Worm (Caenorhabditis elegans) whole organism, L4 larva: Measurements from ENCODE around the gene xpf-1.

Source experiments
- F26F4.8 ChIP-seq: fragments of 200-800 bp; sonication (Bioruptor generic); conservative IDR thresholded peaks from 2 replicates; pipeline ENCODE4 v1.3.6; 2022; ENCODE audit warnings: missing genetic modification characterization, missing compliant biosample characterization
- T20F7.1 ChIP-seq: fragments of 200-800 bp; sonication (Bioruptor generic); optimal IDR thresholded peaks from 2 replicates; lab custom pipeline; 2018; ENCODE audit warnings: mild to moderate bottlenecking, missing genetic modification characterization, missing compliant biosample characterization
- Y48G9A.11 ChIP-seq: fragments of 200-800 bp; sonication (Bioruptor generic); IDR thresholded peaks from 2 replicates; pipeline ENCODE4 v1.3.6; 2022; ENCODE audit warnings: missing genetic modification reagents, missing genetic modification characterization, missing compliant biosample characterization
- Y75B8A.6 ChIP-seq: fragments of 200-800 bp; sonication (Bioruptor generic); IDR thresholded peaks from 2 replicates; pipeline ENCODE4 v1.3.6; 2022; ENCODE audit warnings: missing genetic modification reagents, missing genetic modification characterization, missing compliant biosample characterization
- aha-1 ChIP-seq: fragments of 150-350 bp; peaks from one replicate; lab custom pipeline; 2014; ENCODE audit warnings: missing biosample characterization, missing genetic modification characterization
- ama-1 ChIP-seq: fragments of 150-350 bp; optimal IDR thresholded peaks from 2 replicates; lab custom pipeline; 2014; ENCODE audit warnings: inconsistent platforms, mixed read lengths
- ceh-82 ChIP-seq: sonication (generic microtip); optimal IDR thresholded peaks from 2 replicates; lab custom pipeline; 2017; ENCODE audit warnings: missing biosample characterization, missing genetic modification characterization
- ctbp-1 ChIP-seq: fragments of 200-800 bp; sonication (Bioruptor generic); IDR thresholded peaks from 2 replicates; pipeline ENCODE4 v1.3.6; 2022; ENCODE audit warnings: missing genetic modification reagents, missing genetic modification characterization, missing compliant biosample characterization
- daf-12 ChIP-seq: fragments of 150-350 bp; optimal IDR thresholded peaks from 2 replicates; lab custom pipeline; 2014; ENCODE audit warnings: missing biosample characterization, missing genetic modification reagents, missing genetic modification characterization
- dmd-6 ChIP-seq: fragments of 200-800 bp; sonication (Bioruptor generic); IDR thresholded peaks from 2 replicates; pipeline ENCODE4 v1.3.6; 2022; ENCODE audit warnings: missing genetic modification reagents, missing genetic modification characterization, missing compliant biosample characterization
- dpl-1 ChIP-seq: fragments of 150-350 bp; optimal IDR thresholded peaks from 2 replicates; lab custom pipeline; 2014; ENCODE audit warnings: missing biosample characterization, missing genetic modification reagents, missing genetic modification characterization
- dve-1 ChIP-seq: sonication (generic microtip); optimal IDR thresholded peaks from 2 replicates; lab custom pipeline; 2017; ENCODE audit warnings: antibody characterized with exemption, mild to moderate bottlenecking, missing genetic modification characterization, missing compliant biosample characterization; ENCODE audit not compliant: insufficient read depth
- egl-43 ChIP-seq: fragments of 200-800 bp; sonication (Bioruptor generic); IDR thresholded peaks from 2 replicates; pipeline ENCODE4 v1.3.6; 2022; ENCODE audit warnings: missing genetic modification reagents, missing genetic modification characterization, missing compliant biosample characterization
- fkh-10 ChIP-seq: fragments of 150-350 bp; optimal IDR thresholded peaks from 2 replicates; lab custom pipeline; 2014; ENCODE audit warnings: missing biosample characterization, missing genetic modification reagents, missing genetic modification characterization
- fos-1 ChIP-seq: fragments of 150-350 bp; optimal IDR thresholded peaks from 2 replicates; lab custom pipeline; 2014; ENCODE audit warnings: missing biosample characterization, missing genetic modification characterization
- gei-8 ChIP-seq: fragments of 200-800 bp; sonication (Bioruptor generic); optimal IDR thresholded peaks from 2 replicates; lab custom pipeline; 2018; ENCODE audit warnings: mild to moderate bottlenecking, missing genetic modification characterization, missing compliant biosample characterization
- hif-1 ChIP-seq, 2 experiments: sonication (generic microtip); optimal IDR thresholded peaks; 2 replicates each; lab custom pipeline; 2016 to 2017; ENCODE audit warnings: missing compliant biosample characterization in 2 of 2, missing genetic modification characterization in 2 of 2, missing genetic modification reagents in 2 of 2, missing genotype in 2 of 2, mild to moderate bottlenecking in 1 of 2
- hlh-11 ChIP-seq: fragments of 200-800 bp; sonication (Bioruptor generic); optimal IDR thresholded peaks from 2 replicates; lab custom pipeline; 2018; ENCODE audit warnings: mild to moderate bottlenecking, missing genetic modification characterization, missing compliant biosample characterization
- hlh-30 ChIP-seq: sonication (generic microtip); optimal IDR thresholded peaks from 2 replicates; lab custom pipeline; 2017; ENCODE audit warnings: antibody characterized with exemption, mild to moderate bottlenecking, missing genetic modification characterization, missing compliant biosample characterization; ENCODE audit not compliant: insufficient read depth
- hmg-1.1 ChIP-seq: fragments of 200-800 bp; sonication (Bioruptor generic); IDR thresholded peaks from 2 replicates; pipeline ENCODE4 v1.3.6; 2022; ENCODE audit warnings: missing genetic modification reagents, missing genetic modification characterization, missing compliant biosample characterization
- lin-38 ChIP-seq: fragments of 200-800 bp; sonication (Bioruptor generic); IDR thresholded peaks from 2 replicates; pipeline ENCODE4 v1.3.6; 2022; ENCODE audit warnings: missing genetic modification reagents, missing genetic modification characterization, missing compliant biosample characterization
- lsy-2 ChIP-seq, 2 experiments: fragments of 150-350 bp in 1 of 2; sonication (generic microtip) in 1 of 2; optimal IDR thresholded peaks; 2 replicates each; lab custom pipeline; 2014 to 2017; ENCODE audit warnings: missing biosample characterization in 2 of 2, missing genetic modification characterization in 2 of 2
- madf-5 ChIP-seq, 2 experiments: fragments of 200-800 bp; sonication (Bioruptor generic); IDR thresholded peaks; 2 replicates each; pipeline ENCODE4 v1.3.6; 2022; ENCODE audit warnings: missing compliant biosample characterization in 2 of 2, missing genetic modification characterization in 2 of 2
- madf-9 ChIP-seq: fragments of 200-800 bp; sonication (Bioruptor generic); conservative IDR thresholded peaks from 2 replicates; pipeline ENCODE4 v1.3.6; 2022; ENCODE audit warnings: missing genetic modification reagents, missing genetic modification characterization, missing compliant biosample characterization
- mdt-29 ChIP-seq: fragments of 200-800 bp; sonication (Bioruptor generic); IDR thresholded peaks from 2 replicates; pipeline ENCODE4 v1.3.6; 2022; ENCODE audit warnings: missing genetic modification reagents, missing genetic modification characterization, missing compliant biosample characterization
- mep-1 ChIP-seq: fragments of 150-350 bp; sonication (generic microtip); optimal IDR thresholded peaks from 3 replicates; lab custom pipeline; 2014; ENCODE audit warnings: missing biosample characterization, missing genetic modification characterization
- mes-2 ChIP-seq: sonication (generic microtip); optimal IDR thresholded peaks from 2 replicates; lab custom pipeline; 2016; ENCODE audit warnings: missing genotype, mild to moderate bottlenecking, missing genetic modification characterization, missing compliant biosample characterization; ENCODE audit not compliant: poor library complexity, severe bottlenecking
- mxl-2 ChIP-seq: fragments of 200-800 bp; sonication (Bioruptor generic); conservative IDR thresholded peaks from 2 replicates; pipeline ENCODE4 v1.3.6; 2022; ENCODE audit warnings: missing genetic modification reagents, missing genetic modification characterization, missing compliant biosample characterization
- nhr-102 ChIP-seq: sonication (generic microtip); optimal IDR thresholded peaks from 2 replicates; lab custom pipeline; 2016; ENCODE audit warnings: mild to moderate bottlenecking, missing genetic modification characterization, moderate library complexity, missing compliant biosample characterization
- nhr-11 ChIP-seq: fragments of 150-350 bp; optimal IDR thresholded peaks from 2 replicates; lab custom pipeline; 2014; ENCODE audit warnings: missing biosample characterization, missing genetic modification characterization
- nhr-25 ChIP-seq: sonication (generic microtip); optimal IDR thresholded peaks from 2 replicates; lab custom pipeline; 2017; ENCODE audit warnings: missing genetic modification characterization, mild to moderate bottlenecking, missing compliant biosample characterization, antibody characterized with exemption, moderate library complexity, borderline replicate concordance; ENCODE audit not compliant: insufficient read depth
- nhr-28 ChIP-seq: fragments of 150-350 bp; optimal IDR thresholded peaks from 2 replicates; lab custom pipeline; 2014; ENCODE audit warnings: missing biosample characterization, missing genetic modification characterization
- nhr-41 ChIP-seq: fragments of 200-800 bp; sonication (Bioruptor generic); IDR thresholded peaks from 2 replicates; pipeline ENCODE4 v1.3.6; 2022; ENCODE audit warnings: missing genetic modification reagents, missing genetic modification characterization, missing compliant biosample characterization
- nhr-42 ChIP-seq: fragments of 200-800 bp; sonication (Bioruptor generic); IDR thresholded peaks from 2 replicates; pipeline ENCODE4 v1.3.6; 2022; ENCODE audit warnings: missing genetic modification characterization, missing compliant biosample characterization
- nhr-76 ChIP-seq: fragments of 150-350 bp; optimal IDR thresholded peaks from 2 replicates; lab custom pipeline; 2014; ENCODE audit warnings: missing biosample characterization, missing genetic modification characterization
- nhr-77 ChIP-seq: fragments of 150-350 bp; optimal IDR thresholded peaks from 2 replicates; lab custom pipeline; 2014; ENCODE audit warnings: missing biosample characterization, missing genetic modification characterization
- pha-4 ChIP-seq, 2 experiments: fragments of 150-350 bp in 1 of 2; fragments of 200-800 bp in 1 of 2; sonication (Bioruptor generic) in 1 of 2; IDR thresholded peaks in 1 of 2; optimal IDR thresholded peaks in 1 of 2; 2 replicates each; pipeline versions ENCODE4 v1.3.6 to Lab custom; 2014 to 2022; ENCODE audit warnings: missing genetic modification characterization in 2 of 2, missing genetic modification reagents in 2 of 2, missing biosample characterization in 1 of 2, missing compliant biosample characterization in 1 of 2
- php-3 ChIP-seq: fragments of 200-800 bp; sonication (Bioruptor generic); IDR thresholded peaks from 2 replicates; pipeline ENCODE4 v1.3.6; 2022; ENCODE audit warnings: missing genetic modification reagents, missing genetic modification characterization, missing compliant biosample characterization
- rbr-2 ChIP-seq: sonication (generic microtip); optimal IDR thresholded peaks from 2 replicates; lab custom pipeline; 2016; ENCODE audit warnings: missing genotype, missing genetic modification characterization, missing compliant biosample characterization
- set-16 ChIP-seq: fragments of 200-800 bp; sonication (Bioruptor generic); IDR thresholded peaks from 2 replicates; pipeline ENCODE4 v1.3.6; 2022; ENCODE audit warnings: missing genetic modification reagents, missing genetic modification characterization, missing compliant biosample characterization
- tra-1 ChIP-seq: fragments of 200-800 bp; sonication (Bioruptor generic); IDR thresholded peaks from 2 replicates; pipeline ENCODE4 v1.3.6; 2022; ENCODE audit warnings: missing genetic modification reagents, missing genetic modification characterization, missing compliant biosample characterization
- unc-130 ChIP-seq: sonication (generic microtip); optimal IDR thresholded peaks from 2 replicates; lab custom pipeline; 2016; ENCODE audit warnings: missing genetic modification reagents, missing genetic modification characterization, missing compliant biosample characterization
- zfp-3 ChIP-seq: fragments of 200-800 bp; sonication (Bioruptor generic); conservative IDR thresholded peaks from 2 replicates; pipeline ENCODE4 v1.3.6; 2022; ENCODE audit warnings: missing genetic modification reagents, missing genetic modification characterization, missing compliant biosample characterization

xpf-1 gene

ce11 chrII:11726470-11727106, 30.6 kb downstream of the xpf-1 start, which contains the start of gene F13D12.5:
Gene F13D12.5, plus strand, starts transcription at chrII:11726814.
- TF ChIP-seq lin-38 (GFP tag; lab: Robert Waterston, UW) (peak; percentile 40; the same call in 1 of the 2 replicates), nhr-42 (GFP tag; lab: Robert Waterston, UW) (no peak), zfp-3 (GFP tag; lab: Robert Waterston, UW) (0 out of 2 replicates have a peak, but pooled peaks have one; percentile 40), set-16 (GFP tag; lab: Robert Waterston, UW) (peak; percentile 93), rbr-2 (tag; lab: Kevin White, UChicago) (peak; percentile 10), F26F4.8 (no peak), egl-43 (GFP tag; lab: Robert Waterston, UW) (0 out of 2 replicates have a peak, but pooled peaks have one; percentile 46), unc-130 (peak; percentile 46), aha-1 (tag; lab: Kevin White, UChicago) (peak; percentile 41), tra-1 (GFP tag; lab: Robert Waterston, UW) (0 out of 2 replicates have a peak, but pooled peaks have one; percentile 11), lsy-2 (tag; optimal IDR thresholded peaks at IDR 0.05; lab: Kevin White, UChicago) (peak in 1 of 2 experiments; percentile 51), Y48G9A.11 (GFP tag; lab: Robert Waterston, UW) (peak; percentile 71; the same call in 1 of the 2 replicates), gei-8 (no peak)

ce11 chrII:11727438-11727837, 31.5 kb downstream of the xpf-1 start:
- TF ChIP-seq fkh-10 (GFP tag; lab: Kevin White, UChicago) (no peak), aha-1 (tag; lab: Kevin White, UChicago) (peak; percentile 91)

ce11 chrII:11728545-11729105, 32.7 kb downstream of the xpf-1 start, which contains the start of gene alh-8:
Gene alh-8, plus strand, starts transcription at chrII:11729055.
- TF ChIP-seq aha-1 (tag; lab: Kevin White, UChicago) (peak; percentile 43), ctbp-1 (GFP tag; lab: Robert Waterston, UW) (no peak), nhr-76 (tag; lab: Kevin White, UChicago) (no peak), madf-5 (GFP tag; IDR thresholded peaks at IDR 0.05; lab: Robert Waterston, UW) (no peak), dve-1 (tag; lab: Kevin White, UChicago) (peak; percentile 79), dpl-1 (GFP tag; lab: Kevin White, UChicago) (peak; percentile 16), hlh-30 (peak; percentile 97), php-3 (0 out of 2 replicates have a peak, but pooled peaks have one; percentile 41), fos-1 (tag; lab: Kevin White, UChicago) (no peak), madf-9 (GFP tag; lab: Robert Waterston, UW) (no peak), lsy-2 (tag; optimal IDR thresholded peaks at IDR 0.05; lab: Kevin White, UChicago) (peak in 1 of 2 experiments; percentile 39), T20F7.1 (GFP tag; lab: Kevin White, UChicago) (peak; percentile 70), nhr-28 (tag; lab: Kevin White, UChicago) (peak; percentile 82), Y75B8A.6 (0 out of 2 replicates have a peak, but pooled peaks have one; percentile 48), daf-12 (tag; lab: Kevin White, UChicago) (no peak), hif-1 (tag; optimal IDR thresholded peaks at IDR 0.05; lab: Kevin White, UChicago) (peak in 1 of 2 experiments; percentile 73), nhr-102 (tag; lab: Kevin White, UChicago) (peak; percentile 19), hlh-11 (peak; percentile 87), dmd-6 (GFP tag; lab: Robert Waterston, UW) (peak; percentile 87), nhr-11 (tag; lab: Kevin White, UChicago) (peak; percentile 70), ama-1 (lab: Kevin White, UChicago) (peak; percentile 64), mes-2 (tag; lab: Kevin White, UChicago) (peak; percentile 53), nhr-25 (tag; lab: Kevin White, UChicago) (no peak), pha-4 (GFP tag; IDR thresholded peaks at IDR 0.05; lab: Robert Waterston, UW) (peak; percentile 56; the same call in 1 of the 2 replicates), pha-4 (tag; optimal IDR thresholded peaks at IDR 0.05; lab: Kevin White, UChicago) (no peak), mxl-2 (GFP tag; lab: Robert Waterston, UW) (no peak), nhr-41 (peak; percentile 89), nhr-77 (tag; lab: Kevin White, UChicago) (peak; percentile 43), hmg-1.1 (no peak), mdt-29 (GFP tag; lab: Robert Waterston, UW) (peak; percentile 72), ceh-82 (tag; lab: Kevin White, UChicago) (no peak), unc-130 (no peak), mep-1 (peak; percentile 48)
